Worm (Caenorhabditis elegans): ENCODE results near the gene K02F3.12.

The K02F3.12 gene

DNA sequence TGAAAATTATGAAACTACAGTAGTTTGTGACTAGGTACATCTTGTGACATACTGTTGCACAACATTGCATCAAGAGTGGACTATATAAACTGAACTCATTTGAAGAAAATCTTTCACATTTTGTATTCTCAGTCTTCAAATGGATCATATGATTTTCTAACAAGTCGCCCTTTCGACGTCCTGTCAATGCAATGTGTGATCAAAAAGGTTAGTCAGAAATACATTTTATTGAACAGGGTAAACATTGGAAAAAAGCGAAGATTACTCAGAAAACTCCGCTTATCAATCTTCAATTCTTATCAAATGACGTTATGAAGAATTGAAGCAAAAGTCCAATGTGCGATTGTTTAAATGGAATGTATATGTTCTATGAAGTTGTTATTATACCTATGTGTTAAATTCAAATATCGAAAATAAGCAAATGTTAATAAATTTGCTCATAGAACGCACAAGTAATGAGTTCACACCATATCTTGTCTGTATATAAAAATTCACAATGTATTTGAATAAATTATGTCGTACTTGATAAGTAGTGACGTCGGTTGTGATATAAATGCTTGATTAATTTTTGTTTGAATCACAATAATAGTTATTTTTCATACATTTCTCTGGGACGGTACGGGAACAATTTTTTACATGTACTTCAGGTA, 23.4 kb upstream of the K02F3.12 start, which contains the start of gene zip-2:
TSS of gene zip-2 (plus strand) at position 128 of the 650 bp plus-strand sequence.
- peak; percentile 8 for TF ChIP-seq unc-62 (GFP tag; optimal IDR thresholded peaks at IDR 0.05)
- TF ChIP-seq F33H1.4 (GFP tag; IDR thresholded peaks at IDR 0.05) = no peak
- TF ChIP-seq tlf-1 (GFP tag; optimal IDR thresholded peaks at IDR 0.05) = peak; percentile 14
- TF ChIP-seq D2030.7 (GFP tag; IDR thresholded peaks at IDR 0.05) = no peak
- no peak for TF ChIP-seq Y95B8A.8 (GFP tag; IDR thresholded peaks at IDR 0.05)
- peak; percentile 70 for TF ChIP-seq atf-7 (tag; optimal IDR thresholded peaks at IDR 0.05)
- TF ChIP-seq tbp1 (GFP tag; optimal IDR thresholded peaks at IDR 0.05) = peak; percentile 13
- TF ChIP-seq cebp-1 (GFP tag; IDR thresholded peaks at IDR 0.05) = peak; percentile 29; the same call in 1 of the 2 replicates
- peak; percentile 71 for TF ChIP-seq cebp-1 (tag; optimal IDR thresholded peaks at IDR 0.05)
- no peak for TF ChIP-seq K12H6.12 (tag; optimal IDR thresholded peaks at IDR 0.05)
- TF ChIP-seq madf-10 (tag; optimal IDR thresholded peaks at IDR 0.05) = peak; percentile 27
- TF ChIP-seq rcor-1 (GFP tag; IDR thresholded peaks at IDR 0.05) = no peak
- TF ChIP-seq attf-5 (GFP tag; optimal IDR thresholded peaks at IDR 0.05) = peak; percentile 34
- TF ChIP-seq nhr-80 (tag; optimal IDR thresholded peaks at IDR 0.05) = peak; percentile 91

DNA sequence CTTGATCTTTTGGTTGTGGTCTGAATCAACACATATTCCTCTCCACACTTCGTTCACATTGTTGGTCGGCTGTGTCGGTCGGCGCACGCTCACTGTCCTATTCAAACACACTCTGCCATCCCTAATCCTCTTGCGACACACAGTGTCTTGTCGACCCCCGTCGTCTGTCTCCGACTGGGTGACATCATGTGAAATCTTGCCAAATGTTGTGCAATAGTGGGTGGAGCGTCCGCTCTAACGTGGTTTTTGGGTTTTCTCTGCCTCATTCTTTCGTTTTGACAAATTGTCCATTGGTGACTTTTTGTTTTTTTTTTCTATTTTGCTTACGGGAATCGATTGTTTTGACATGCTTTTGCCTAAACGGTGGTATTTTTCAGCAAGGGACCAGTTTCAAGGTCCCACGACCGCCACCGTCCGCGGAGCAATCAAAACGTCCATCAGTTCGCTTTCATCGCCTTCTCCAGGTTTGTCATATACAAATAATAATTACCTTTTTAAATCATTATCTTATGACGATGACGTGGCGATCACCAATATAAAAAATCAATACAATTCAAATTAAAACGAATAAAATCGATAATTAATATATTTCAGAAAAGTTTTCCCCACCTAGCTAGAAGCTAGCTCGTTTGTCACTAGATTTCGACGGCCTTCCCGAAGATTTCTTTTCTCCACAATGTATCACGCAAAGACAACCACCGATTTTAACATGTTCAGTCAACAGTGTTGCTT, 22.5 kb upstream of the K02F3.12 start:
- TF ChIP-seq egrh-3 (GFP tag; IDR thresholded peaks at IDR 0.05) (no peak), Y53G8AR.9 (GFP tag; conservative IDR thresholded peaks at IDR 0.05) (no peak; the same call in 1 of the 2 replicates), hmg-1.2 (GFP tag; IDR thresholded peaks at IDR 0.05) (peak; percentile 89), mcd-1 (GFP tag; IDR thresholded peaks at IDR 0.05) (peak; percentile 73), mel-28 (tag; optimal IDR thresholded peaks at IDR 0.05; ENCODE audit: borderline replicate concordance) (no peak), sptf-2 (GFP tag; optimal IDR thresholded peaks at IDR 0.05) (no peak), B0019.2 (GFP tag; conservative IDR thresholded peaks at IDR 0.05) (no peak), F22D6.2 (tag; optimal IDR thresholded peaks at IDR 0.05) (peak; percentile 81), nhr-179 (tag; optimal IDR thresholded peaks at IDR 0.05) (no peak), ztf-28 (GFP tag; IDR thresholded peaks at IDR 0.05) (no peak), ceh-79 (tag; optimal IDR thresholded peaks at IDR 0.05) (no peak), D2030.7 (GFP tag; IDR thresholded peaks at IDR 0.05) (no peak), xnd-1 (tag; optimal IDR thresholded peaks at IDR 0.05) (no peak), efl-1 (GFP tag; optimal IDR thresholded peaks at IDR 0.05) (no peak), hlh-26 (GFP tag; conservative IDR thresholded peaks at IDR 0.05) (no peak), Y56A3A.18 (GFP tag; IDR thresholded peaks at IDR 0.05) (no peak), ztf-3 (GFP tag; optimal IDR thresholded peaks at IDR 0.05) (no peak), dpff-1 (tag; optimal IDR thresholded peaks at IDR 0.05) (no peak), F23B12.7 (tag; optimal IDR thresholded peaks at IDR 0.05; ENCODE audit: insufficient read depth) (peak; percentile 40), attf-6 (GFP tag; IDR thresholded peaks at IDR 0.05) (no peak), unc-62 (GFP tag; optimal IDR thresholded peaks at IDR 0.05) (peak; percentile 82), pbrm-1 (GFP tag; IDR thresholded peaks at IDR 0.05) (peak; percentile 86), ceh-58 (GFP tag; IDR thresholded peaks at IDR 0.05) (no peak), ama-1 (optimal IDR thresholded peaks at IDR 0.05) (peak; percentile 89), ama-1 (GFP tag; optimal IDR thresholded peaks at IDR 0.05) (peak in 1 of 2 experiments; percentile 37), ceh-91 (GFP tag; IDR thresholded peaks at IDR 0.05) (no peak), aptf-3 (GFP tag; IDR thresholded peaks at IDR 0.05) (no peak), K11D2.4 (GFP tag; IDR thresholded peaks at IDR 0.05) (peak; percentile 79), lir-1 (GFP tag; conservative IDR thresholded peaks at IDR 0.05) (peak; percentile 17; the same call in 1 of the 2 replicates), die-1 (tag; optimal IDR thresholded peaks at IDR 0.05) (peak; percentile 35), T26A5.8 (tag; optimal IDR thresholded peaks at IDR 0.05) (no peak), fkh-3 (tag; optimal IDR thresholded peaks at IDR 0.05) (no peak), ceh-100 (GFP tag; IDR thresholded peaks at IDR 0.05) (peak; percentile 45; the same call in 1 of the 2 replicates), F55B11.4 (tag; optimal IDR thresholded peaks at IDR 0.05; ENCODE audit: borderline replicate concordance, insufficient read depth) (no peak), C06A6.2 (GFP tag; conservative IDR thresholded peaks at IDR 0.05) (peak; percentile 70; the same call in 1 of the 2 replicates)

Data from whole organism, young adult.